Worm (Caenorhabditis elegans): ENCODE results near the gene K05F1.1.
A peak's percentile ranks its signal among the peaks of the same experiment; 100 is the strongest.

The K05F1.1 gene

ce11 chrII:5772547-5773142, 28.5 kb upstream of the K05F1.1 start (continued):
- TF ChIP-seq attf-5 (GFP tag; optimal IDR thresholded peaks at IDR 0.05) = peak; percentile 35
- no peak for TF ChIP-seq tbx-9 (tag; optimal IDR thresholded peaks at IDR 0.05; ENCODE audit: borderline replicate concordance)
- peak; percentile 24; the same call in 1 of the 2 replicates for TF ChIP-seq attf-6 (GFP tag; IDR thresholded peaks at IDR 0.05)
- TF ChIP-seq pha-4 (tag; optimal IDR thresholded peaks at IDR 0.05) = no peak
- peak; percentile 38; the same call in 1 of the 2 replicates for TF ChIP-seq mcd-1 (GFP tag; IDR thresholded peaks at IDR 0.05)
- TF ChIP-seq rec-8 (tag; optimal IDR thresholded peaks at IDR 0.05) = peak; percentile 16 to 63
- 0 out of 2 replicates have a peak, but pooled peaks have one; percentile 40 for TF ChIP-seq egl-44 (GFP tag; IDR thresholded peaks at IDR 0.05)
- TF ChIP-seq Y56A3A.18 (GFP tag; IDR thresholded peaks at IDR 0.05) = peak; percentile 55; the same call in 1 of the 2 replicates
- TF ChIP-seq hmg-1.2 (GFP tag; IDR thresholded peaks at IDR 0.05) = peak; percentile 78
- TF ChIP-seq nhr-27 (tag; optimal IDR thresholded peaks at IDR 0.05) = no peak
- TF ChIP-seq ztf-22 (GFP tag; optimal IDR thresholded peaks at IDR 0.05) = no peak
- TF ChIP-seq tbp1 (GFP tag; optimal IDR thresholded peaks at IDR 0.05) = peak; percentile 95
- peak; percentile 10 for TF ChIP-seq fkh-3 (tag; optimal IDR thresholded peaks at IDR 0.05)
- TF ChIP-seq let-607 (tag; optimal IDR thresholded peaks at IDR 0.05) = no peak
- TF ChIP-seq F22D6.2 (tag; optimal IDR thresholded peaks at IDR 0.05) = no peak
- peak; percentile 20 for TF ChIP-seq snpc-1.3 (tag; optimal IDR thresholded peaks at IDR 0.05; ENCODE audit: insufficient read depth)
- TF ChIP-seq zim-3 (tag; optimal IDR thresholded peaks at IDR 0.05) = peak; percentile 54
- TF ChIP-seq lin-26 (GFP tag; IDR thresholded peaks at IDR 0.05) = peak; percentile 86
- peak; percentile 47; the same call in 1 of the 2 replicates for TF ChIP-seq Y79H2A.3 (GFP tag; conservative IDR thresholded peaks at IDR 0.05)
- TF ChIP-seq madf-3 (GFP tag; IDR thresholded peaks at IDR 0.05) = 0 out of 2 replicates have a peak, but pooled peaks have one; percentile 55
- TF ChIP-seq K12H6.12 (tag; optimal IDR thresholded peaks at IDR 0.05) = peak; percentile 13
- peak; percentile 7 for TF ChIP-seq tlf-1 (GFP tag; optimal IDR thresholded peaks at IDR 0.05)
- TF ChIP-seq rcor-1 (GFP tag; IDR thresholded peaks at IDR 0.05) = peak; percentile 64
- 0 out of 2 replicates have a peak, but pooled peaks have one; percentile 40 for TF ChIP-seq pbrm-1 (GFP tag; IDR thresholded peaks at IDR 0.05)
- peak; percentile 73 for TF ChIP-seq dox-1 (GFP tag; IDR thresholded peaks at IDR 0.05)
- peak; percentile 25 for TF ChIP-seq madf-10 (tag; optimal IDR thresholded peaks at IDR 0.05)
- peak; percentile 37 for TF ChIP-seq T07F8.4 (tag; optimal IDR thresholded peaks at IDR 0.05)

DNA sequence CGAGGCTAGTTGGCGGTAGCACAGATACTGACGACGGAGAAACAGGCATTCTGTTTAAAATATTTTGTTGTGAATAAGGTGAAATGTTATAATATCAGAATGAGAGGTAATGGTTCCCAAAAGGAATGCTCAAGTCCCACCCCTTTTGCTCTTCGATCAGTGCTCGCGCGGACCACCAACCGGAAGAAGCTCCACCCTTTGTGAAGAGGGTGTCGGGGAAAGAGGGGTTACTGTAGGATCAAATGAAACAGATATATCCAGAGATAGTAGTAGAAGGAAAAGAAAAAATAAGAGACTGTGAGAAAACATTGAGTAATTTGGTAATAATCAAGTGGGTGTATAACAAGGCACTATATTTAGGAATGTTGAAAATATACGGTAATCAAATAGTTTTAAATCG, 27.1 kb upstream of the K05F1.1 start, which contains the start of the genes dmd-5 and F10C1.1:
Gene dmd-5, minus strand, starts transcription at position 101 of the 400 bp plus-strand sequence.
Gene F10C1.1, plus strand, starts transcription at position 110 of the 400 bp plus-strand sequence.
- TF ChIP-seq ceh-58 (GFP tag; IDR thresholded peaks at IDR 0.05) (no peak), somi-1 (GFP tag; optimal IDR thresholded peaks at IDR 0.05) (no peak), hmg-20 (GFP tag; IDR thresholded peaks at IDR 0.05) (no peak), hmg-1.2 (GFP tag; IDR thresholded peaks at IDR 0.05) (no peak), efl-1 (GFP tag; optimal IDR thresholded peaks at IDR 0.05) (no peak), Y53F4B.3 (GFP tag; IDR thresholded peaks at IDR 0.05) (no peak), lag-1 (GFP tag; IDR thresholded peaks at IDR 0.05) (no peak), F22D6.2 (tag; optimal IDR thresholded peaks at IDR 0.05) (no peak), snpc-3.4 (tag; optimal IDR thresholded peaks at IDR 0.05) (no peak), egl-18 (GFP tag; IDR thresholded peaks at IDR 0.05) (no peak), ztf-18 (tag; optimal IDR thresholded peaks at IDR 0.05) (no peak), bed-2 (GFP tag; IDR thresholded peaks at IDR 0.05) (no peak), F10E7.11 (tag; optimal IDR thresholded peaks at IDR 0.05) (no peak), nfya-2 (GFP tag; IDR thresholded peaks at IDR 0.05) (no peak), unc-130 (GFP tag; optimal IDR thresholded peaks at IDR 0.05) (no peak), T07F8.4 (tag; optimal IDR thresholded peaks at IDR 0.05) (no peak), tbx-9 (tag; optimal IDR thresholded peaks at IDR 0.05; ENCODE audit: borderline replicate concordance) (no peak), bed-1 (GFP tag; IDR thresholded peaks at IDR 0.05) (no peak), ceh-79 (tag; optimal IDR thresholded peaks at IDR 0.05) (no peak)

Measured in whole organism, young adult.